Worm (Caenorhabditis elegans): ENCODE measurements around the gene Y57A10A.29.
A peak's percentile ranks its signal among the peaks of the same experiment; 100 is the strongest.

Gene Y57A10A.29

DNA sequence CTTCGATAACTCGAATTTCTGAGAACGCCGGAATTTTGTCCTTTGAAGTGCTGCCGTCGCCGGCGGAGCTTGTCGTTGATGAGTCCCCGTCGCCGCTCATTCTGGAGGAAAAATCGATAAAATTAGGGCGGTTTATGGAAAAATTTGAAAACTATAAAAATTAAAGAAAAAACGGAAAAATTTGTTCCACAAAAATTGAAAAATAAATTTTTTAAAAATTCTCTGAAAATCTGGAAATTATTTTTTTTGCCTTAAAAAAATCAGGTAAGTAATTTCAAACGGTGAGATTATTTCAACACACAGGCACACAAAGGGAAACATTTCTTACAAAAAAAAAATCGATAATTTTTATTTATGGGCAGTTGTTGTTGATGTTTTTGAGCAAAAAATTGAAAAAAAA is 22.8 kb upstream of the Y57A10A.29 start, which contains the start of gene parn-2:
TSS of gene parn-2 (minus strand) at position 101 of the 400 bp plus-strand sequence.
- TF ChIP-seq ets-7 (tag; optimal IDR thresholded peaks at IDR 0.05) (no peak), B0310.2 (tag; optimal IDR thresholded peaks at IDR 0.05) (no peak), hmbx-1 (tag; optimal IDR thresholded peaks at IDR 0.05) (no peak), flt-1 (GFP tag; IDR thresholded peaks at IDR 0.05) (no peak), hnd-1 (tag; optimal IDR thresholded peaks at IDR 0.05) (no peak), ama-1 (optimal IDR thresholded peaks at IDR 0.05) (no peak), F13C5.2 (tag; optimal IDR thresholded peaks at IDR 0.05) (no peak), hmg-4 (GFP tag; optimal IDR thresholded peaks at IDR 0.05) (peak; percentile 10), tra-4 (tag; optimal IDR thresholded peaks at IDR 0.05) (no peak), scrt-1 (GFP tag; IDR thresholded peaks at IDR 0.05) (no peak), sea-1 (GFP tag; conservative IDR thresholded peaks at IDR 0.05) (0 out of 2 replicates have a peak, but pooled peaks have one; percentile 8), pes-1 (GFP tag; IDR thresholded peaks at IDR 0.05) (no peak), aly-1 (tag; optimal IDR thresholded peaks at IDR 0.05) (no peak), ceh-36 (tag; optimal IDR thresholded peaks at IDR 0.05) (no peak), ceh-13 (GFP tag; optimal IDR thresholded peaks at IDR 0.05) (no peak)

DNA sequence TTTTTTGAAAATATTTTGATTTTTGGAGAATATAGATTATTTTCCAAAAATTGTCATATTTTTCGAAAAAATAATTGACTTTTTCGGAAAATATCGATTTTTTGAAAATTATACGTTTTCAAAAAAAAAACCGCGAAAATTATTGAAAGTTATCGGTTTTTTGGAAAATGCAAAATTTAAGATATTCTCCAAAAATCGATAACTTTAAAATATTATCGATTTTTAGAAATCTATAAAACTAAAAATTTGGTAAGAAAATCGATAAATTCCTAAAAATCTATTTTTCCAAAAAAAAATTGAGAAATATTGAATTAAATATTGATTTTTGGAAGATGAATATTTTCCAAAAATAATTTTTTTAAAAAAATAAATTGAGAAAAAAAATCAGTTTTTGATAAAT is 22.3 kb upstream of the Y57A10A.29 start:
- no peak for TF ChIP-seq ceh-36 (tag; optimal IDR thresholded peaks at IDR 0.05)

DNA sequence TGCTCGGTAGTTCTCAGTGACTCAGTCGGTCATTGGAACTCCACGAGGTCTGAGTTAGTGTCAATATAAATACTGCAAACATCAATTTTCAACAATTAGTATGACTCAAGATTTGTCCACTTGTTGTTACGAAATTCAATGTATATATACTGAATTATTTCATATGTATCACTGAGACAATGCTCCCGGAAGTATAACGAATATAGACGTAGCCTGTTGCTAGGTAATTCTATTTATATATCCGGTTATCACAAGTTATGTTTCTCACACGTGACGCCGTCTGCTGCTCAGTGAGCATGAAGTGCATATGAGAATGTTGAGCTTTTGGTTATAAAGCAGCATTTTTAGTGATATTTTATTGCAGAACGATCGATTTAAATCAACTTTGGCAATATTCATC is 18.8 kb upstream of the Y57A10A.29 start:
- TF ChIP-seq tbx-37 (GFP tag; conservative IDR thresholded peaks at IDR 0.05) (no peak), tra-4 (tag; optimal IDR thresholded peaks at IDR 0.05) (no peak)

DNA sequence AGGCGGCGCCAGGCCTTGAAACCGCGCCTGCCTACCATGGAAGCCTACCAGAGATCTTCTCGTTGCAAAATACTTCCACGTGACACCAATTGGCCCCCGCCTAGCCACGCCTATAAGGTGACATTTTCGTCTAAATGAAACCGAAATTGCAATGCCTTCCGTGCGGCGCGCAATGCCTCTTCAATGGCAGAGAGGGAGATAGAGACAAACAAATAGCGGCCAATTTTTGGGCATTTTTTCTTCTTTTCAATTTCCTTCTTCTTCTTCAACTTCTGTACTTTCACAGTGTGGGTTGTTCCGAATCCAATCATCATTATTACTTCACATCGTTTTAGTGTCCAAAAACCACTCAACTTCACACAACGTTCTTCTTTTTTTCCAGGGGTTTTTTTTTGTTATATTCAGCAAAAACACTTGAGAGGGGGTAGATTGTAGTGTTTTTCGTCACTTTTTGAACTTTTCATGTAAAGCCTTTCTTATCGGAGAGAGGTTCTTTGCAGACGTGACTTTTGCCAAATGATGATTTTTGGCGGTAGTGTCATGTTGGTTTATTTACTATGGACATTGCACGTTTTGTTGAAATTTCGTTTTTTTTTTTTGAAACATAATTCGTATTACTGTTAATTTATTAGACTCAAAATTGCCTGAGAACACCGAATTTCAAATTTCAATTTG is 18.1 kb upstream of the Y57A10A.29 start:
- no peak for TF ChIP-seq ceh-13 (GFP tag; optimal IDR thresholded peaks at IDR 0.05)
- TF ChIP-seq ceh-36 (tag; optimal IDR thresholded peaks at IDR 0.05), result no peak
- TF ChIP-seq tbx-11 (GFP tag; IDR thresholded peaks at IDR 0.05), result no peak
- no peak for TF ChIP-seq hmg-4 (GFP tag; optimal IDR thresholded peaks at IDR 0.05)
- TF ChIP-seq tbx-37 (GFP tag; conservative IDR thresholded peaks at IDR 0.05), result no peak
- no peak for TF ChIP-seq ets-7 (tag; optimal IDR thresholded peaks at IDR 0.05)
- TF ChIP-seq ama-1 (optimal IDR thresholded peaks at IDR 0.05), result no peak
- no peak for TF ChIP-seq tra-4 (tag; optimal IDR thresholded peaks at IDR 0.05)
- no peak for TF ChIP-seq hnd-1 (tag; optimal IDR thresholded peaks at IDR 0.05)
- TF ChIP-seq flt-1 (GFP tag; IDR thresholded peaks at IDR 0.05), result no peak
- TF ChIP-seq pes-1 (GFP tag; IDR thresholded peaks at IDR 0.05), result no peak

DNA sequence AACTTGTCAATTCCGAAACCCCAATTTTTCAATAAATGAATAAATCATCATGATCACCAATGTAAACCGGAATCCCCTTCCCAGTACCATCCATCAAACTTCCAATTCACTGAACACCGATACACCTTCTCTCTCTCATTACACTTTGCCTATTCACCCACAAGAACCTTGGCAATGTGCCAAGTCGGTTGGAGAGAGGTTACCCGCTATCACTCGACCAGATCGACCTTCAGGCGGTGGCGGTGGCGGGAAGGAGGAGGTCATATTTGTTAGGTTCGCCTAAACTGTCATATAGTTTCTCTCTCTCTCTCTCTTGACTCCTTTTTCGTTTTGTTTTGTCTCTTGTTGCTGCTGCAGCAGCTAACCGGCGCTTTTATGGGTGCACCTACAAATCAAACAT is 16.8 kb upstream of the Y57A10A.29 start:
- TF ChIP-seq sea-1 (GFP tag; conservative IDR thresholded peaks at IDR 0.05) (0 out of 2 replicates have a peak, but pooled peaks have one; percentile 13), tbx-37 (GFP tag; conservative IDR thresholded peaks at IDR 0.05) (no peak), hmg-4 (GFP tag; optimal IDR thresholded peaks at IDR 0.05) (peak; percentile 50)

DNA sequence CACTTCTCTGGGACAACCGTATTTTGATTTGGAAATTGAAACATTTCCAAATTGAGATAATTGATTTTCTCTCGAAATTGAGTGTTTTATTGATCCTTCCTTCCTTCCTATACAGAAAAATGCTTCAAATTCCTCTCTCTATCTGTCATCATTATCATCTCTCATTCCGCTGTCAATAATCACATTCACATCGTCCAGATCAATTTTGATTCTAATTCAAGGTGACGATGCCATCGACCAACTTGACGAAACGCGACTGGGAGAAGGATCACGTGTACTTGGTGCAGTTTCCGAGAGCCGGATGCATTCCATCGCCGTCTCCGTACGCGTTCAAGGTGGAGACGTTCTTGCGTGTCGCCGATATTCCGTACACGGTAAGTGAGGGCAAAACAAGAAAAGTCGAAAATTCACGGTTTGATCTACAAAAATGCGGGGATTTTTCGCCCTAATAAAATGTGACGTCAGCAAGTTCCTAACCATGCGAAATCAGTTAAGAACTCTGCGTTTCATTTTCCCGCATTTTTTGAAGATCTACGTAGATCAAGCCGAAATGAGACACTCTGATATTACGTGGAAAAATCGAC is 15.3 kb upstream of the Y57A10A.29 start, which contains the start of gene faxc-1:
TSS of gene faxc-1 (plus strand) at position 222 of the 584 bp plus-strand sequence.
- no peak for TF ChIP-seq ceh-36 (tag; optimal IDR thresholded peaks at IDR 0.05)
- TF ChIP-seq aly-1 (tag; optimal IDR thresholded peaks at IDR 0.05), result no peak
- no peak for TF ChIP-seq scrt-1 (GFP tag; IDR thresholded peaks at IDR 0.05)
- TF ChIP-seq sea-1 (GFP tag; conservative IDR thresholded peaks at IDR 0.05), result no peak
- no peak for TF ChIP-seq ets-7 (tag; optimal IDR thresholded peaks at IDR 0.05)
- no peak for TF ChIP-seq flt-1 (GFP tag; IDR thresholded peaks at IDR 0.05)
- no peak for TF ChIP-seq tra-4 (tag; optimal IDR thresholded peaks at IDR 0.05)
- no peak for TF ChIP-seq pes-1 (GFP tag; IDR thresholded peaks at IDR 0.05)

DNA sequence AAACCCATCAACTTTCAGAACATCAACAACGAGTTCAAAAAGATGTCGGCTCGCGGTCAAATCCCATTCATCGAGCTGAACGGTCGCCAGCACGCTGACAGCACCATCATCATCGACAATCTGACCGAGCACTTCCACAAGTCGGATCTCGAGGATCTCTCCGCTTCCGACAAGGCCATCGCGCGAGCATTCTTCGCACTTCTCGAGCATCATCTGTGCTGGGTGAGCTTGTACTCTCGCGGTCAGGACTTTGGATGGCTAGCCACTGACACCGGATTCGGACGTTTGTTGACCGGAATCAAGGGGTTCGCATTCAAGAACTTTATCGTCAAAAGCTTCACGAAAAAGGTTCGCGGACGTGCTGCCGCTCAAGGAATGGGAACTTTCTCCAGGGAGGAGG is 14.5 kb upstream of the Y57A10A.29 start:
- TF ChIP-seq ama-1 (optimal IDR thresholded peaks at IDR 0.05) (no peak), tbx-37 (GFP tag; conservative IDR thresholded peaks at IDR 0.05) (no peak)

DNA sequence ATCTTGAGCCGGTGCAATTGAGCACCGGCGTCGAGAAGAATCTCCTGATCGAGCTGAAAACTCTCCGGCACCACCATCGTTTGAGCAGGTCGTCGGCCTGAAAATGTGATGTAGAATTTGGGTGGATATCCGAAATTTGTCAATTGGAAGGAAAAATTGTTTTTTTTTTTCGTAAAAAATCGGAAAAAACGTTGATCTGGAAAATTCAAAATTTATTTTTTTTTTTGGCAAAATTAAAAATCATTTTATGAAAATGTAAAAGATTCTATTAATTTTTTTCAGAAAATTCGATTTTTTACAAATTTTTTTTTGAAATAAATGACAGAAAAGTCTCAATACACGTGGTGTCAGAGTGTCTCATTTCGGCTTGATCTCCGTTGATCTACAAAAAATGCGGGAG is 13.2 kb upstream of the Y57A10A.29 start, which contains the start of gene tric-1B.1:
TSS of gene tric-1B.1 (minus strand) at position 101 of the 400 bp plus-strand sequence.
- TF ChIP-seq tbx-11 (GFP tag; IDR thresholded peaks at IDR 0.05) (no peak), tra-4 (tag; optimal IDR thresholded peaks at IDR 0.05) (no peak), scrt-1 (GFP tag; IDR thresholded peaks at IDR 0.05) (no peak), sea-1 (GFP tag; conservative IDR thresholded peaks at IDR 0.05) (no peak), tbx-37 (GFP tag; conservative IDR thresholded peaks at IDR 0.05) (no peak), hnd-1 (tag; optimal IDR thresholded peaks at IDR 0.05) (no peak), F13C5.2 (tag; optimal IDR thresholded peaks at IDR 0.05) (no peak), aly-1 (tag; optimal IDR thresholded peaks at IDR 0.05) (no peak), ceh-36 (tag; optimal IDR thresholded peaks at IDR 0.05) (no peak), pes-1 (GFP tag; IDR thresholded peaks at IDR 0.05) (no peak), ets-7 (tag; optimal IDR thresholded peaks at IDR 0.05) (no peak), hmg-4 (GFP tag; optimal IDR thresholded peaks at IDR 0.05) (no peak), flt-1 (GFP tag; IDR thresholded peaks at IDR 0.05) (no peak), B0310.2 (tag; optimal IDR thresholded peaks at IDR 0.05) (no peak), ceh-13 (GFP tag; optimal IDR thresholded peaks at IDR 0.05) (no peak), ama-1 (optimal IDR thresholded peaks at IDR 0.05) (no peak), hmbx-1 (tag; optimal IDR thresholded peaks at IDR 0.05) (no peak)
